Fruit fly (Drosophila melanogaster): ENCODE measurements around the gene CG44422.

DNA sequence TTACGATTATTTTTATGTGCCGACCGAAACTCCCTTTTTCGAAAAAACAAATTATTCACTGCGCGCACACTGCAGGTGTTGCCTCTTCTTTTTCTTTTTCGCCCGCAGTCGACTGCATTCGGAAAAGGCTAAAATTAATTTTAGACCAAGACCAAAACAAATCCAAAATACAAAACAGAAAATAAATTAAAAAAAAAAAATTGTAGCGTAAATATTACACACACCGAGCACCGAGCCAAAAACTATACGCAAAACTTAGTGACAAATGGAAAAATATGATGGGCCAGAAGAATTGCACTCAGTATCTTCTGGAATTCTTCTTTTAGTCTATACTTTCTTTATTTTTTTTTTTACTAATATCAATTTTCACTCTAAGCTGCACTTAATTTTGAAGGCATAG is at the start of gene CG44422:
- TF ChIP-seq Hr78 (GFP tag; optimal IDR thresholded peaks at IDR 0.05) (no peak), Myc (optimal IDR thresholded peaks at IDR 0.05) (no peak), br (GFP tag; optimal IDR thresholded peaks at IDR 0.05) (no peak), Jra (GFP tag; optimal IDR thresholded peaks at IDR 0.05) (no peak), Abd-B (GFP tag; optimal IDR thresholded peaks at IDR 0.05) (no peak), pan (optimal IDR thresholded peaks at IDR 0.05) (no peak), usp (GFP tag; optimal IDR thresholded peaks at IDR 0.05) (no peak), foxo (GFP tag; optimal IDR thresholded peaks at IDR 0.05) (no peak), CG9705 (GFP tag; optimal IDR thresholded peaks at IDR 0.05) (no peak), dl (GFP tag; optimal IDR thresholded peaks at IDR 0.05; ENCODE audit: insufficient read depth in 1 of 2, partially characterized antibody in 2 of 2) (no peak)

Data from whole organism, wandering third instar larva.